Worm (Caenorhabditis elegans) whole organism, L1 larva: ENCODE data around the gene arrd-13.

Experiments used
- C34B4.2 ChIP-seq: sonication (generic microtip); optimal IDR thresholded peaks from 2 replicates; lab custom pipeline; 2017; ENCODE audit warnings: mild to moderate bottlenecking, missing genetic modification characterization, missing compliant biosample characterization
- alr-1 ChIP-seq: fragments of 200-800 bp; sonication (Bioruptor generic); optimal IDR thresholded peaks from 2 replicates; lab custom pipeline; 2018; ENCODE audit warnings: borderline replicate concordance, mild to moderate bottlenecking, missing genetic modification characterization, missing compliant biosample characterization
- aly-2 ChIP-seq: fragments of 150-350 bp; optimal IDR thresholded peaks from 2 replicates; lab custom pipeline; 2014; ENCODE audit warnings: missing biosample characterization, missing genetic modification characterization
- ceh-82 ChIP-seq, 3 experiments: fragments of 150-350 bp in 1 of 3; sonication (generic microtip) in 2 of 3; optimal IDR thresholded peaks; 2 replicates each; lab custom pipeline; 2014 to 2017; ENCODE audit warnings: missing biosample characterization in 3 of 3, missing genetic modification characterization in 3 of 3
- ceh-90 ChIP-seq: sonication (generic microtip); optimal IDR thresholded peaks from 2 replicates; lab custom pipeline; 2016; ENCODE audit warnings: missing genetic modification characterization, missing compliant biosample characterization
- ces-1 ChIP-seq: fragments of 150-350 bp; optimal IDR thresholded peaks from 2 replicates; lab custom pipeline; 2014; ENCODE audit warnings: missing biosample characterization, missing genetic modification reagents, missing genetic modification characterization
- efl-1 ChIP-seq, 4 experiments: fragments of 150-350 bp; optimal IDR thresholded peaks in 3 of 4; peaks in 1 of 4; 1 replicate in 1 of 4; 2 replicates in 3 of 4; lab custom pipeline; 2014; ENCODE audit warnings: missing biosample characterization in 2 of 4, missing genetic modification characterization in 2 of 4, missing genetic modification reagents in 2 of 4
- elt-2 ChIP-seq: sonication (generic microtip); optimal IDR thresholded peaks from 2 replicates; lab custom pipeline; 2016; ENCODE audit warnings: missing genetic modification characterization, mild to moderate bottlenecking, inconsistent platforms, missing compliant biosample characterization, missing genetic modification reagents
- ets-5 ChIP-seq: fragments of 200-800 bp; sonication (Bioruptor generic); IDR thresholded peaks from 2 replicates; pipeline ENCODE4 v1.3.6; 2022; ENCODE audit warnings: missing genetic modification characterization, missing compliant biosample characterization
- fkh-4 ChIP-seq: sonication (generic microtip); optimal IDR thresholded peaks from 2 replicates; lab custom pipeline; 2016; ENCODE audit warnings: missing compliant biosample characterization, missing genetic modification characterization, borderline replicate concordance
- grh-1 ChIP-seq: fragments of 200-800 bp; sonication (Bioruptor generic); IDR thresholded peaks from 2 replicates; pipeline ENCODE4 v1.3.6; 2022; ENCODE audit warnings: missing genetic modification reagents, missing genetic modification characterization, missing compliant biosample characterization
- hpl-2 ChIP-seq: fragments of 150-350 bp; optimal IDR thresholded peaks from 2 replicates; lab custom pipeline; 2014; ENCODE audit warnings: missing biosample characterization, missing genetic modification reagents, missing genetic modification characterization
- irx-1 ChIP-seq: sonication (generic microtip); optimal IDR thresholded peaks from 2 replicates; lab custom pipeline; 2016; ENCODE audit warnings: missing genetic modification characterization, missing compliant biosample characterization
- jun-1 ChIP-seq: fragments of 150-350 bp; optimal IDR thresholded peaks from 2 replicates; lab custom pipeline; 2014; ENCODE audit warnings: missing biosample characterization, missing genetic modification reagents, missing genetic modification characterization
- lir-3 ChIP-seq: sonication (generic microtip); optimal IDR thresholded peaks from 2 replicates; lab custom pipeline; 2016; ENCODE audit warnings: mild to moderate bottlenecking, missing genetic modification characterization, moderate library complexity, missing compliant biosample characterization; ENCODE audit not compliant: poor library complexity
- mef-2 ChIP-seq: fragments of 150-350 bp; optimal IDR thresholded peaks from 2 replicates; lab custom pipeline; 2014; ENCODE audit warnings: missing biosample characterization, missing genetic modification characterization
- nhr-11 ChIP-seq: fragments of 150-350 bp; optimal IDR thresholded peaks from 2 replicates; lab custom pipeline; 2014; ENCODE audit warnings: missing biosample characterization, missing genetic modification characterization
- nhr-12 ChIP-seq: sonication (generic microtip); optimal IDR thresholded peaks from 2 replicates; lab custom pipeline; 2017; ENCODE audit warnings: missing biosample characterization, missing genetic modification characterization
- nhr-19 ChIP-seq: fragments of 200-800 bp; sonication (Bioruptor generic); conservative IDR thresholded peaks from 2 replicates; pipeline ENCODE4 v1.3.6; 2022; ENCODE audit warnings: missing genetic modification characterization, missing compliant biosample characterization
- nhr-237 ChIP-seq: fragments of 150-350 bp; optimal IDR thresholded peaks from 2 replicates; lab custom pipeline; 2014; ENCODE audit warnings: missing biosample characterization, missing genetic modification characterization
- nhr-28 ChIP-seq: fragments of 150-350 bp; optimal IDR thresholded peaks from 2 replicates; lab custom pipeline; 2014; ENCODE audit warnings: missing biosample characterization, missing genetic modification characterization
- nhr-85 ChIP-seq: sonication (generic microtip); peaks from one replicate; lab custom pipeline; 2016; ENCODE audit warnings: missing genetic modification characterization, inconsistent platforms, missing compliant biosample characterization
- nhr-90 ChIP-seq: sonication (generic microtip); optimal IDR thresholded peaks from 2 replicates; lab custom pipeline; 2016; ENCODE audit warnings: mild to moderate bottlenecking, missing genetic modification characterization, missing compliant biosample characterization; ENCODE audit not compliant: poor library complexity
- pqm-1 ChIP-seq: sonication (generic microtip); optimal IDR thresholded peaks from 3 replicates; lab custom pipeline; 2017; ENCODE audit warnings: missing biosample characterization, missing genetic modification characterization
- rnt-1 ChIP-seq: sonication (generic microtip); optimal IDR thresholded peaks from 2 replicates; lab custom pipeline; 2016; ENCODE audit warnings: mild to moderate bottlenecking, missing genetic modification characterization, moderate library complexity, missing compliant biosample characterization
- skn-1 ChIP-seq: fragments of 150-350 bp; optimal IDR thresholded peaks from 2 replicates; lab custom pipeline; 2014; ENCODE audit warnings: missing biosample characterization, missing genetic modification characterization
- snpc-4 ChIP-seq: fragments of 150-350 bp; optimal IDR thresholded peaks from 2 replicates; lab custom pipeline; 2014; ENCODE audit warnings: missing biosample characterization, missing genetic modification characterization
- sox-4 ChIP-seq: sonication (generic microtip); optimal IDR thresholded peaks from 2 replicates; lab custom pipeline; 2016; ENCODE audit warnings: missing genetic modification characterization, missing compliant biosample characterization
- sptf-1 ChIP-seq: fragments of 150-350 bp; optimal IDR thresholded peaks from 2 replicates; lab custom pipeline; 2014; ENCODE audit warnings: missing biosample characterization, missing genetic modification characterization
- swsn-7 ChIP-seq: sonication (generic microtip); optimal IDR thresholded peaks from 2 replicates; lab custom pipeline; 2016; ENCODE audit warnings: missing genetic modification characterization, missing compliant biosample characterization
- tbx-2 ChIP-seq: sonication (generic microtip); optimal IDR thresholded peaks from 2 replicates; lab custom pipeline; 2016; ENCODE audit warnings: missing genetic modification characterization, missing compliant biosample characterization
- unc-30 ChIP-seq: sonication (generic microtip); optimal IDR thresholded peaks from 2 replicates; lab custom pipeline; 2017; ENCODE audit warnings: missing biosample characterization, missing genetic modification characterization
- zag-1 ChIP-seq: fragments of 150-350 bp; optimal IDR thresholded peaks from 2 replicates; lab custom pipeline; 2014; ENCODE audit warnings: missing biosample characterization, missing genetic modification characterization
- ztf-11 ChIP-seq, 2 experiments: sonication (generic microtip); optimal IDR thresholded peaks; 2 replicates each; lab custom pipeline; 2016 to 2017; ENCODE audit warnings: missing genetic modification characterization in 2 of 2, missing biosample characterization in 1 of 2, missing compliant biosample characterization in 1 of 2

The arrd-13 gene

DNA sequence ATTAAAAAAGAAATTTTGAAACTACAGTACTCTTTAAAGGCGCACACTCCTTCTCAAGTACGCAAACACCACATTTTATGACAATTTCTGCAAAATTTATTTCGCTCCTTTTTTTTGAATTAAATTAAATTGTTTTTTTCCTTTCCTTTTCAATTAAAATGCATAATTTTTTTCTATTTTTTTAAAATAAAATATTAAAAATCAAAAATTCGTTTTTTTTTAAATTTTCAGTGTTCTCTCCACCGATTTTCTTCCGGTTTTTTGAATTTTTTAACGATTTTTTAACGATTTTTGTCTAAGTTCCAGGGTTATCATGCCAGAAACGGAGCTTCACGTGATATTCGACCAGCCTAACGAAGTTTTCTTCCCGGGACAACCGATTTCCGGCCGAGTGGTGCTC is at the start of gene arrd-13:
Gene arrd-13 (plus strand): TSS at position 301 of the 400 bp plus-strand sequence.
- no peak for TF ChIP-seq skn-1 (tag; lab: Kevin White, UChicago)
- TF ChIP-seq fkh-4 (tag; lab: Kevin White, UChicago): no peak
- TF ChIP-seq hpl-2 (GFP tag; lab: Kevin White, UChicago): no peak
- no peak for TF ChIP-seq jun-1 (tag; lab: Kevin White, UChicago)
- no peak for TF ChIP-seq C34B4.2 (tag; lab: Kevin White, UChicago)
- TF ChIP-seq aly-2 (tag; lab: Kevin White, UChicago): no peak
- no peak for TF ChIP-seq ceh-82 (tag; optimal IDR thresholded peaks at IDR 0.05; lab: Kevin White, UChicago)
- TF ChIP-seq sptf-1 (tag; lab: Kevin White, UChicago): no peak
- no peak for TF ChIP-seq nhr-28 (tag; lab: Kevin White, UChicago)
- no peak for TF ChIP-seq snpc-4 (tag; lab: Kevin White, UChicago)
- TF ChIP-seq alr-1 (tag; lab: Kevin White, UChicago): no peak
- no peak for TF ChIP-seq nhr-19 (GFP tag; lab: Robert Waterston, UW)
- TF ChIP-seq swsn-7: no peak
- no peak for TF ChIP-seq nhr-12 (tag; lab: Kevin White, UChicago)
- no peak for TF ChIP-seq zag-1 (tag; lab: Kevin White, UChicago)
- TF ChIP-seq pqm-1 (tag; lab: Kevin White, UChicago): no peak

DNA sequence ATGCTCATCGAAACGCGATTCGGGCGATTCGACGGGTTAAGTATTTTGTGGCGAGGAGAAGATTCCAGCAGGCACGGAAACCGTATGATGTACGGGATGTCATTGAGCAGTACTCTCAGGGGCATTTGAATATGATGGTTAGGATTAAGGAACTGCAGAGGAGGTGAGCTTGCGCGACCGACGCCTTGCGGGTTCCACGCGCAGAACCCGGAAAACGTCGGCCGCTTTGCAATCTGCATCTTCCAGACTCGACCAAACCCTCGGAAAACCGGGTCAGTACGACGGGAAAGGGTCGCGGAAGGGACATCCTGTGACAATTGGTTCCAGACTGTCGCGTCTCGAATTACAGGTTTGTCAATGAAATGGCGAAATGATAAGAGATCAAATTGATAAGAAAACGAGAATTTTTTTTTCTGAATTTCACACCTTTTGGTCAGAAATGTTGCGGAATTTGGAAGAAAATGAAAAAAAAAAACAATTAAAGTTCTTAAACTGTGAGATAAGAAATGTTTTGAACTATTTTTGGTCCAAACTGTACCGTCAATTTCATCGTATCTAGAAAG is 46.6 kb upstream of the arrd-13 start:
- TF ChIP-seq alr-1 (tag; lab: Kevin White, UChicago) (no peak), elt-2 (tag; lab: Kevin White, UChicago) (peak; percentile 38), fkh-4 (tag; lab: Kevin White, UChicago) (no peak)
- TF ChIP-seq, all 84 proteins: peak for 1

DNA sequence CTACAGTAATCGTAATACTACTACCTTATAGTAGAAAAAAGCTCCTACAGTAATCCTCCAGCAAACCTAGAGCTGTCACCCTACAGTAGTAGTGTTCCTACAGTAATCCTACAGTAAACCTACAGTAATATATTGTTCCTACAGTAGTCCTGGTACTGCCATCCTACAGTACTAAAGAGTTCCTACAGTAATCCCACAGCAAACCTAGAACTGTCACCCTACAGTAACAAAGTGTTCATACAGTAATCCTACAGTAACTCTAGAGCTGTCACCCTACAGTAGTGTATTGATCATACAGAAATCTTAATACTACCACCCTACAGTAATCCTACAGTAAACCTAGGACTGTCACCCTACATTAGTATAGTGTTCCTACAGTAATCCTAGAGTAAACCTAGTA is 45.0 kb upstream of the arrd-13 start:
- TF ChIP-seq irx-1 (tag; lab: Kevin White, UChicago): no peak
- no peak for TF ChIP-seq tbx-2 (tag; lab: Kevin White, UChicago)
- no peak for TF ChIP-seq sox-4
- TF ChIP-seq grh-1 (GFP tag; lab: Robert Waterston, UW): no peak
- TF ChIP-seq ets-5 (GFP tag; lab: Robert Waterston, UW): no peak
- TF ChIP-seq lir-3 (tag; lab: Kevin White, UChicago): no peak
- no peak for TF ChIP-seq mef-2
- no peak for TF ChIP-seq pqm-1 (tag; lab: Kevin White, UChicago)
- TF ChIP-seq nhr-85 (tag; lab: Kevin White, UChicago): no peak
- TF ChIP-seq ces-1 (GFP tag; lab: Kevin White, UChicago): no peak
- no peak for TF ChIP-seq rnt-1
- TF ChIP-seq ztf-11 (tag; optimal IDR thresholded peaks at IDR 0.05; lab: Kevin White, UChicago): no peak
- TF ChIP-seq nhr-11 (tag; lab: Kevin White, UChicago): no peak
- no peak for TF ChIP-seq ceh-90 (tag; lab: Kevin White, UChicago)
- no peak for TF ChIP-seq efl-1 (optimal IDR thresholded peaks at IDR 0.05; lab: Kevin White, UChicago)
- no peak for TF ChIP-seq efl-1 (GFP tag; optimal IDR thresholded peaks at IDR 0.05 in 1 of 2; lab: Kevin White, UChicago)
- no peak for TF ChIP-seq nhr-90 (tag; lab: Kevin White, UChicago)

DNA sequence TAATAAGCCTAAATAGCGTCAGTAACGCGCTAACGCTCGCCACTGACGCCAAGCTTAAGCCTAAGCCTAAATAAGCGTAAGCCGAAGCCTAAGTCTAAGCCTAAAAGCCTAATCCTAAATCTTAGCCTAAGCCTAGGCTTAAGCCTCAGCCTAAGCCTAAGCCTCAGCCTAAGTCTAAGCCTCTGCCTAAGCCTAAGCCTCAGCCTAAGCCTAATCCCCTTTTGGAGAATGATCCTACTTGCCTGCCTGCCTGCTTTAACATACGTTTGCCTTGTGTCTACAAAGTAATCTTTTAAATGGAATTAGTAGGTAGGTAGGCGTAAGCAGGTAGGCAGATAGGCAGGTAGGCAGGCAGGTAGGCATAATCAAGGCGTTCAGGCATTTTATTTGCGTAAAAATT is 42.9 kb upstream of the arrd-13 start:
- TF ChIP-seq unc-30 (tag; lab: Kevin White, UChicago): no peak
- no peak for TF ChIP-seq nhr-85 (tag; lab: Kevin White, UChicago)
- no peak for TF ChIP-seq zag-1 (tag; lab: Kevin White, UChicago)

DNA sequence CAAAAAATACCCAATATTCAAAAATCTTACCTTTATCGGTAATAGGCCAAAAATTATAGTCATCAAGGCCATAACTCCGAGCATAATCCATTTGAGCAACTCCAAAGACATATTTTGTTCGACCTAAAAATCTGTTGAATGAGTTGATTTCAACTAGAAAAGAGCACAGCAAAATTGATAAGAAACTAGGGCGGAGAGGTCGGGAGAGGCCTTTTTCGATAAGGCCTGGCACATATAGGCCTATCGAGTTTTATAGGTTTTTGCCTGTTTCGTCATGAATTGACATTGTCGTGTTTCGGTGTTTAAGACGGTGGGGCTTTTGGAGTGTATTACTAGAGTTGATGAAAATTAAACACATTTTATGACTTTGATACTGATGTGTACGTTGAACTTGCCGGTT is 42.5 kb upstream of the arrd-13 start, which contains the start of gene zipt-2.3:
Gene zipt-2.3 (minus strand): TSS at position 147 of the 400 bp plus-strand sequence.
- no peak for TF ChIP-seq nhr-237 (tag; lab: Kevin White, UChicago)
- TF ChIP-seq elt-2 (tag; lab: Kevin White, UChicago): peak; percentile 56
